Fruit fly (Drosophila melanogaster) whole organism: Measurements from ENCODE around the gene CG14903.

Experiments
- CG8478 ChIP-seq: fragments of >200 bp; optimal IDR thresholded peaks from 2 replicates; lab custom pipeline; 2018; ENCODE audit warnings: inconsistent platforms
- pan ChIP-seq: fragments of >200 bp; optimal IDR thresholded peaks from 2 replicates; lab custom pipeline; 2017
- psq ChIP-seq: fragments of >200 bp; optimal IDR thresholded peaks from 2 replicates; lab custom pipeline; 2017
- usp ChIP-seq: fragments of >200 bp; optimal IDR thresholded peaks from 2 replicates; lab custom pipeline; 2017; ENCODE audit warnings: missing biosample characterization, missing genetic modification characterization, mixed read lengths

DNA sequence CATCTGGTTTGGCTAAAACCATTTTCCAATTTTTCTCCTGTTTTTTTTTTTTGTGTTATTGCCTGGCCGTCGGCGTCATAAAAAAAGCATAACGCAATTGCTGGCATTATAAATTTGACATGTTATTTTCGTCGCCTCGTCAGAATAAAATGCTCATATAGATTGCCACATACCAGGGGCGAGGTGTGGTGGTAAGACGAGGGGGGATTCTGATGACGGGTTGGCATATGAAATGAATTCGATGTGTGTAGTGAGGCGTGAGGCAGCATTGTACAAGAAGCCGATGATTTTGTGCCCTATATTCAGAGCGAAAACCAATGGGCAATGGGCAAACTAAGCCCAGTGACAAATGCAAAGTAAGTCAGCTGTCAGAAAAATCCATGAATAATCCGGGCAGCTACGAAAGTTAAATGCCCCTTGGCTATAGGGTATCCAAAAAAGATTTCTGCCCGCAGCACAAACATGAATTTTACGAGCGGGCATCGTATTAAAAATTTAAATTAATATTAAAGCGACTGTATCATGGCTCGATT lies 14.9 kb downstream of the CG14903 start:
- TF ChIP-seq CG8478: no peak
- no peak for TF ChIP-seq usp (GFP tag; lab: Kevin White, UChicago)
- TF ChIP-seq psq (lab: Kevin White, UChicago): no peak
- TF ChIP-seq pan (lab: Kevin White, UChicago): no peak
